Worm (Caenorhabditis elegans): ENCODE results near the gene lev-9.

DNA sequence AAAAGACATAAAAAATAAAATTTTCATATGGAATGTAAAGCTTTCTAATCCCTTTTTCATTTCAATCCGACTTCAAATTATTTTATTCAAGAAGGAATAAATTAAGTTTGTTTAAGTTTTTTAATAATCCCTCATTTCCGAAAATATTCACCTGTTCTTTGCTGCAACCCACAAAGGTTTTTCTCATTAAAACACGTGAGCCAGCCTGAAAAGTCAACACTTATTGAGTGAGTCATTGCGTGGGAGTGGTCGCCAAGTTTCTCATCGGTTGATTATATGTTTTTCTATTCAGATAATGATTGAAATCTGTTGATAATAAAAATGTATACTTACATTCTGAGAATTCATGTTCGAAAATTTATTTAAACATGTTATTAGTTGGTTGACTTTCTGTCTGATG is 46.0 kb downstream of the lev-9 start:
- TF ChIP-seq Y75B8A.6 (GFP tag; IDR thresholded peaks at IDR 0.05) (no peak), nhr-10 (tag; optimal IDR thresholded peaks at IDR 0.05) (no peak), unc-62 (GFP tag; optimal IDR thresholded peaks at IDR 0.05 in 1 of 2) (no peak), unc-62 (tag; optimal IDR thresholded peaks at IDR 0.05) (no peak)
